Fruit fly (Drosophila melanogaster): ENCODE measurements around the gene Setd3.

dm6 chrX:6990105-6990504 is 21.6 kb upstream of the Setd3 start:
- no peak for TF ChIP-seq jigr1 (GFP tag; IDR thresholded peaks at IDR 0.05)
- TF ChIP-seq Vsx1 (GFP tag; optimal IDR thresholded peaks at IDR 0.05) = no peak
